Fruit fly (Drosophila melanogaster) whole organism, pupa: Measurements from ENCODE around the gene Prosbeta7.

ENCODE experiments used
- EcR ChIP-seq: fragments of 200-800 bp; sonication (Bioruptor generic); optimal IDR thresholded peaks from 3 replicates; lab custom pipeline; 2019; ENCODE audit warnings: missing biosample characterization, missing genetic modification characterization, mild to moderate bottlenecking, moderate library complexity, missing genetic modification reagents
- Pif1A ChIP-seq: fragments of 200-800 bp; sonication (Bioruptor generic); optimal IDR thresholded peaks from 3 replicates; lab custom pipeline; 2016; ENCODE audit warnings: missing biosample characterization, missing genetic modification characterization
- fd96Ca ChIP-seq: fragments of 200-800 bp; sonication (Bioruptor generic); IDR thresholded peaks from 3 replicates; pipeline ENCODE4 v1.3.6; 2022; ENCODE audit warnings: missing biosample characterization, missing genetic modification characterization

DNA sequence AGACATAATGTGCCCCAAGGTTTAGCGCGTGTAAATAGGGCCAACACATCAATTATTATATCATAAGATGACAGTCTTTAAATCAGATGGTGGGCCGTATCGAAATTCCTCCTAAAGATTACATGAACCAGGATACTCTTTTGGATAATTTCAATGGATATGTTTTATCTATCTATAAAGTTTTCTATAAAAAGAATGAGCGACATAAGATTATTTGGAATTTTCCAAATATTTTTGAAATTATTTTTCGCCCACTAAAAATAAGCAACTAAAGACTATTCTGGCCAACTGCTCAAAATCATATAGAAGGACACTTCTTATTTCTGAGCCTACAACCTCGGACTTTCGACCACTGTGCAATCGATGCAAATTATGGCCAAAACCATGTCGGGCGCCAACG lies 27.8 kb downstream of the Prosbeta7 start:
- TF ChIP-seq Pif1A (peak; percentile 32), fd96Ca (no peak), EcR (GFP tag; lab: Kevin White, UChicago) (no peak)
